Fruit fly (Drosophila melanogaster): ENCODE data around the gene Cdep.

Gene Cdep

dm6 chr3R:4975315-4975777, 65.0 kb downstream of the Cdep start (continued):
- peak; percentile 15; the same call in 1 of the 2 replicates for TF ChIP-seq ara (GFP tag; IDR thresholded peaks at IDR 0.05)
- TF ChIP-seq Atf3 (GFP tag; optimal IDR thresholded peaks at IDR 0.05): no peak
- TF ChIP-seq unpg (GFP tag; optimal IDR thresholded peaks at IDR 0.05): peak; percentile 49
- TF ChIP-seq onecut (GFP tag; IDR thresholded peaks at IDR 0.05): peak; percentile 28; the same call in 1 of the 2 replicates
- no peak for TF ChIP-seq CG10366 (GFP tag; IDR thresholded peaks at IDR 0.05)
- TF ChIP-seq lab (GFP tag; optimal IDR thresholded peaks at IDR 0.05): peak; percentile 64
- peak; percentile 70 for TF ChIP-seq ci (GFP tag; IDR thresholded peaks at IDR 0.05)
- TF ChIP-seq CG33557 (GFP tag; optimal IDR thresholded peaks at IDR 0.05): peak; percentile 20
- peak; percentile 37 for TF ChIP-seq odd (GFP tag; optimal IDR thresholded peaks at IDR 0.05)
- TF ChIP-seq CG12219 (GFP tag; optimal IDR thresholded peaks at IDR 0.05): peak; percentile 14
- 0 out of 2 replicates have a peak, but pooled peaks have one; percentile 26 for TF ChIP-seq sim (GFP tag; IDR thresholded peaks at IDR 0.05)
- TF ChIP-seq Atf6 (GFP tag; IDR thresholded peaks at IDR 0.05): no peak
- TF ChIP-seq CG17361 (GFP tag; IDR thresholded peaks at IDR 0.05): no peak
- peak; percentile 22 for TF ChIP-seq CG1529 (GFP tag; optimal IDR thresholded peaks at IDR 0.05)
- no peak for TF ChIP-seq C15 (GFP tag; IDR thresholded peaks at IDR 0.05)
- TF ChIP-seq vvl (GFP tag; IDR thresholded peaks at IDR 0.05): peak; percentile 34
- TF ChIP-seq NFAT (GFP tag; IDR thresholded peaks at IDR 0.05): 0 out of 2 replicates have a peak, but pooled peaks have one; percentile 36
- TF ChIP-seq dysf (GFP tag; IDR thresholded peaks at IDR 0.05): peak; percentile 38; the same call in 1 of the 3 replicates
- no peak for TF ChIP-seq phol (tag; optimal IDR thresholded peaks at IDR 0.05)
- TF ChIP-seq peb (GFP tag; IDR thresholded peaks at IDR 0.05): no peak
- peak; percentile 23 for TF ChIP-seq Fer3 (tag; optimal IDR thresholded peaks at IDR 0.05)
- peak; percentile 4 for TF ChIP-seq scrt (GFP tag; optimal IDR thresholded peaks at IDR 0.05)
- peak; percentile 17 for TF ChIP-seq CG13424 (tag; optimal IDR thresholded peaks at IDR 0.05)
- TF ChIP-seq Xrp1 (GFP tag; IDR thresholded peaks at IDR 0.05): peak; percentile 52
- peak; percentile 14; the same call in 1 of the 2 replicates for TF ChIP-seq Rfx (GFP tag; IDR thresholded peaks at IDR 0.05)
- peak; percentile 8 for TF ChIP-seq CG3281 (GFP tag; optimal IDR thresholded peaks at IDR 0.05)
- TF ChIP-seq chm (GFP tag; IDR thresholded peaks at IDR 0.05): peak; percentile 44; the same call in 1 of the 2 replicates
- TF ChIP-seq CG15696 (tag; optimal IDR thresholded peaks at IDR 0.05): peak; percentile 27
- no peak for TF ChIP-seq CG18262 (tag; optimal IDR thresholded peaks at IDR 0.05)
- peak; percentile 21 for TF ChIP-seq pros (GFP tag; optimal IDR thresholded peaks at IDR 0.05)
- TF ChIP-seq al (GFP tag; IDR thresholded peaks at IDR 0.05): no peak
- peak; percentile 41 for TF ChIP-seq salm (tag; optimal IDR thresholded peaks at IDR 0.05)
- peak; percentile 45; the same call in 1 of the 3 replicates for TF ChIP-seq otp (GFP tag; IDR thresholded peaks at IDR 0.05)
- TF ChIP-seq yki (optimal IDR thresholded peaks at IDR 0.05): no peak
- peak; percentile 2 for TF ChIP-seq CG8359 (GFP tag; optimal IDR thresholded peaks at IDR 0.05; ENCODE audit: borderline replicate concordance)
- peak; percentile 67 for TF ChIP-seq CG3407 (GFP tag; optimal IDR thresholded peaks at IDR 0.05)
- peak; percentile 29; the same call in 1 of the 2 replicates for TF ChIP-seq CG14014 (GFP tag; IDR thresholded peaks at IDR 0.05)
- peak; percentile 32 for TF ChIP-seq exex (tag; optimal IDR thresholded peaks at IDR 0.05)
- peak; percentile 9 for TF ChIP-seq CG15514 (GFP tag; optimal IDR thresholded peaks at IDR 0.05)
- TF ChIP-seq bigmax (GFP tag; optimal IDR thresholded peaks at IDR 0.05): peak; percentile 16
- TF ChIP-seq Mes4 (GFP tag; optimal IDR thresholded peaks at IDR 0.05): no peak
- peak; percentile 27 for TF ChIP-seq HLHmδ (GFP tag; optimal IDR thresholded peaks at IDR 0.05)
- peak; percentile 5 for TF ChIP-seq CG15011 (GFP tag; optimal IDR thresholded peaks at IDR 0.05)
- TF ChIP-seq BtbVII (GFP tag; optimal IDR thresholded peaks at IDR 0.05): peak; percentile 17
- no peak for TF ChIP-seq Ptx1 (GFP tag; IDR thresholded peaks at IDR 0.05)
- peak; percentile 31; the same call in 1 of the 2 replicates for TF ChIP-seq CG10321 (GFP tag; IDR thresholded peaks at IDR 0.05)
- peak; percentile 22 for TF ChIP-seq kah (GFP tag; optimal IDR thresholded peaks at IDR 0.05)
- no peak for TF ChIP-seq Opbp (GFP tag; IDR thresholded peaks at IDR 0.05; ENCODE audit: partially characterized antibody)
- TF ChIP-seq CG12769 (tag; optimal IDR thresholded peaks at IDR 0.05): peak; percentile 19
- peak; percentile 47 for TF ChIP-seq CG15601 (tag; optimal IDR thresholded peaks at IDR 0.05)
